Fruit fly (Drosophila melanogaster) whole organism, embryonic: ENCODE data around the gene CG3104.

ENCODE experiments used
- Awh ChIP-seq: fragments of 200-800 bp; sonication (Bioruptor generic); IDR thresholded peaks from 2 replicates; pipeline ENCODE4, ENCODE4 v1.3.6; 2022; ENCODE audit warnings: missing biosample characterization, missing genetic modification characterization
- CG10274 ChIP-seq: fragments of 200-800 bp; sonication (Bioruptor generic); optimal IDR thresholded peaks from 3 replicates; lab custom pipeline; 2017; ENCODE audit warnings: missing biosample characterization, mild to moderate bottlenecking, missing genetic modification characterization
- CG11085 ChIP-seq: fragments of 200-800 bp; sonication (Bioruptor generic); IDR thresholded peaks from 2 replicates; pipeline ENCODE4 v1.3.6; 2022; ENCODE audit warnings: missing biosample characterization, missing genetic modification characterization
- CG13894 ChIP-seq: fragments of 200-800 bp; sonication (Bioruptor generic); optimal IDR thresholded peaks from 3 replicates; lab custom pipeline; 2018; ENCODE audit warnings: missing biosample characterization, mild to moderate bottlenecking, missing genetic modification characterization, moderate library complexity
- CG17912 ChIP-seq: fragments of 200-800 bp; sonication (Bioruptor generic); optimal IDR thresholded peaks from 2 replicates; lab custom pipeline; 2018; ENCODE audit warnings: missing biosample characterization, mild to moderate bottlenecking, missing genetic modification characterization
- CG18599 ChIP-seq: fragments of 200-800 bp; sonication (Bioruptor generic); optimal IDR thresholded peaks from 3 replicates; lab custom pipeline; 2017; ENCODE audit warnings: missing biosample characterization, missing genetic modification characterization, mild to moderate bottlenecking, moderate library complexity, missing genetic modification reagents
- CG2199 ChIP-seq: fragments of 200-800 bp; sonication (Bioruptor generic); IDR thresholded peaks from 3 replicates; pipeline ENCODE4 v1.3.6; 2022; ENCODE audit warnings: missing biosample characterization, missing genetic modification characterization
- CG6254 ChIP-seq: fragments of 200-800 bp; sonication (Bioruptor generic); optimal IDR thresholded peaks from 3 replicates; lab custom pipeline; 2017; ENCODE audit warnings: mild to moderate bottlenecking, missing biosample characterization, missing genetic modification reagents, missing genetic modification characterization
- CG6813 ChIP-seq: fragments of 200-800 bp; sonication (Bioruptor generic); optimal IDR thresholded peaks from 2 replicates; lab custom pipeline; 2017; ENCODE audit warnings: missing biosample characterization, missing genetic modification characterization, mild to moderate bottlenecking, moderate library complexity, missing genetic modification reagents
- CG7372 ChIP-seq: fragments of 200-800 bp; sonication (Bioruptor generic); IDR thresholded peaks from 2 replicates; pipeline ENCODE4 v1.3.6; 2022; ENCODE audit warnings: missing biosample characterization, missing genetic modification characterization
- CG8281 ChIP-seq: fragments of 200-800 bp; sonication (Bioruptor generic); optimal IDR thresholded peaks from 2 replicates; lab custom pipeline; 2018; ENCODE audit warnings: missing biosample characterization, mild to moderate bottlenecking, missing genetic modification characterization, moderate library complexity
- CG8290 ChIP-seq, 3 experiments: fragments of 200-800 bp; sonication (Bioruptor generic); optimal IDR thresholded peaks; 2 replicates each; lab custom pipeline; 2016 to 2019; ENCODE audit warnings: missing biosample characterization in 3 of 3, missing genetic modification characterization in 3 of 3, mild to moderate bottlenecking in 2 of 3, moderate library complexity in 1 of 3
- CG9932 ChIP-seq: fragments of 200-800 bp; sonication (Bioruptor generic); IDR thresholded peaks from 2 replicates; pipeline ENCODE4 v1.3.6; 2022; ENCODE audit warnings: missing biosample characterization, missing genetic modification characterization
- Dbx ChIP-seq: fragments of 200-800 bp; sonication (Bioruptor generic); IDR thresholded peaks from 3 replicates; pipeline ENCODE4 v1.3.6; 2022; ENCODE audit warnings: missing biosample characterization, missing genetic modification characterization
- Deaf1 ChIP-seq: fragments of 200-800 bp; optimal IDR thresholded peaks from 3 replicates; lab custom pipeline; 2019; ENCODE audit warnings: missing biosample characterization, mild to moderate bottlenecking, missing genetic modification characterization, moderate library complexity
- H2.0 ChIP-seq: fragments of 200-800 bp; sonication (Bioruptor generic); IDR thresholded peaks from 2 replicates; pipeline ENCODE4 v1.3.6; 2022; ENCODE audit warnings: missing biosample characterization, missing genetic modification characterization
- Med ChIP-seq: fragments of 200-800 bp; sonication (Bioruptor generic); peaks from one replicate; lab custom pipeline; 2016; ENCODE audit warnings: missing biosample characterization, missing genetic modification characterization, mild to moderate bottlenecking, inconsistent platforms, moderate library complexity
- Myb ChIP-seq: fragments of 200-800 bp; sonication (Bioruptor generic); optimal IDR thresholded peaks from 2 replicates; lab custom pipeline; 2016; ENCODE audit warnings: missing biosample characterization, missing genetic modification characterization
- Rfx ChIP-seq: fragments of 200-800 bp; sonication (Bioruptor generic); IDR thresholded peaks from 2 replicates; pipeline ENCODE4 v1.3.6; 2022; ENCODE audit warnings: missing biosample characterization, missing genetic modification characterization
- Rx ChIP-seq: fragments of 200-800 bp; sonication (Bioruptor generic); IDR thresholded peaks from 2 replicates; pipeline ENCODE4 v1.3.6; 2022; ENCODE audit warnings: missing biosample characterization, missing genetic modification characterization
- Ssrp ChIP-seq: fragments of 200-800 bp; sonication (Bioruptor generic); optimal IDR thresholded peaks from 2 replicates; lab custom pipeline; 2018; ENCODE audit warnings: missing biosample characterization, mild to moderate bottlenecking, missing genetic modification characterization, moderate library complexity
- Vsx1 ChIP-seq: fragments of 200-800 bp; sonication (Bioruptor generic); optimal IDR thresholded peaks from 2 replicates; lab custom pipeline; 2017; ENCODE audit warnings: missing biosample characterization, mild to moderate bottlenecking, missing genetic modification characterization, missing genetic modification reagents
- abd-A ChIP-seq: fragments of 200-800 bp; sonication (Bioruptor generic); optimal IDR thresholded peaks from 3 replicates; lab custom pipeline; 2019; ENCODE audit warnings: missing biosample characterization, mild to moderate bottlenecking, missing genetic modification characterization, moderate library complexity
- ac ChIP-seq: fragments of 200-800 bp; sonication (Bioruptor generic); optimal IDR thresholded peaks from 3 replicates; lab custom pipeline; 2017; ENCODE audit warnings: missing biosample characterization, mild to moderate bottlenecking, missing genetic modification characterization
- bsh ChIP-seq, 2 experiments: fragments of 200-800 bp; sonication (Bioruptor generic); optimal IDR thresholded peaks; 2 replicates each; lab custom pipeline; 2017 to 2018; ENCODE audit warnings: mild to moderate bottlenecking in 2 of 2, missing biosample characterization in 2 of 2, missing genetic modification characterization in 2 of 2, moderate library complexity in 1 of 2
- chinmo ChIP-seq: fragments of 200-800 bp; sonication (Bioruptor generic); IDR thresholded peaks from 4 replicates; pipeline ENCODE4 v1.3.6; 2022; ENCODE audit warnings: missing biosample characterization, missing genetic modification characterization; ENCODE audit not compliant: partially characterized antibody
- crol ChIP-seq: fragments of 200-800 bp; sonication (Bioruptor generic); IDR thresholded peaks from 2 replicates; pipeline ENCODE4 v1.3.6; 2022; ENCODE audit warnings: missing biosample characterization, missing genetic modification characterization
- cwo ChIP-seq: fragments of 200-800 bp; sonication (Bioruptor generic); optimal IDR thresholded peaks from 3 replicates; lab custom pipeline; 2017; ENCODE audit warnings: missing biosample characterization, missing genetic modification characterization, mild to moderate bottlenecking, moderate library complexity, missing genetic modification reagents
- dysf ChIP-seq: fragments of 200-800 bp; sonication (Bioruptor generic); IDR thresholded peaks from 3 replicates; pipeline ENCODE4 v1.3.6; 2022; ENCODE audit warnings: missing biosample characterization, missing genetic modification characterization
- ftz-f1 ChIP-seq: fragments of 200-800 bp; sonication (Bioruptor generic); optimal IDR thresholded peaks from 2 replicates; lab custom pipeline; 2016; ENCODE audit warnings: missing biosample characterization, missing genetic modification characterization
- hb ChIP-seq: fragments of 200-800 bp; sonication (Bioruptor generic); IDR thresholded peaks from 3 replicates; pipeline ENCODE4 v1.3.6; 2022; ENCODE audit warnings: missing biosample characterization, missing genetic modification characterization; ENCODE audit not compliant: partially characterized antibody
- hkb ChIP-seq, 2 experiments: fragments of 200-800 bp in 1 of 2; fragments of >200 bp in 1 of 2; sonication (Bioruptor generic) in 1 of 2; IDR thresholded peaks in 1 of 2; optimal IDR thresholded peaks in 1 of 2; 2 replicates each; pipeline versions ENCODE4 v1.3.6 to Lab custom; 2017 to 2022; ENCODE audit warnings: missing biosample characterization in 1 of 2, missing genetic modification characterization in 1 of 2
- ind ChIP-seq: fragments of 200-800 bp; sonication (Bioruptor generic); optimal IDR thresholded peaks from 3 replicates; lab custom pipeline; 2016; ENCODE audit warnings: missing biosample characterization, missing genetic modification characterization
- jing ChIP-seq: fragments of 200-800 bp; sonication (Bioruptor generic); optimal IDR thresholded peaks from 2 replicates; lab custom pipeline; 2018; ENCODE audit warnings: missing biosample characterization, mild to moderate bottlenecking, missing genetic modification characterization
- lab ChIP-seq: fragments of 200-800 bp; sonication (Bioruptor generic); optimal IDR thresholded peaks from 3 replicates; lab custom pipeline; 2017; ENCODE audit warnings: missing biosample characterization, missing genetic modification characterization, mild to moderate bottlenecking, moderate library complexity, missing genetic modification reagents
- lilli ChIP-seq: fragments of 200-800 bp; sonication (Bioruptor generic); optimal IDR thresholded peaks from 3 replicates; lab custom pipeline; 2016; ENCODE audit warnings: missing biosample characterization, missing genetic modification characterization
- lmd ChIP-seq: fragments of 200-800 bp; sonication (Bioruptor generic); IDR thresholded peaks from 2 replicates; pipeline ENCODE4 v1.3.6; 2022; ENCODE audit warnings: missing biosample characterization, missing genetic modification characterization
- rib ChIP-seq: fragments of 200-800 bp; sonication (Bioruptor generic); IDR thresholded peaks from 2 replicates; pipeline ENCODE4 v1.3.6; 2022; ENCODE audit warnings: missing biosample characterization, missing genetic modification characterization
- ro ChIP-seq: fragments of 200-800 bp; sonication (Bioruptor generic); IDR thresholded peaks from 2 replicates; pipeline ENCODE4 v1.3.6; 2022; ENCODE audit warnings: missing biosample characterization, missing genetic modification characterization
- row ChIP-seq: fragments of 200-800 bp; sonication (Bioruptor generic); IDR thresholded peaks from 3 replicates; pipeline ENCODE4 v1.3.6; 2022; ENCODE audit warnings: missing biosample characterization, missing genetic modification characterization
- sens ChIP-seq: fragments of 200-800 bp; sonication (Bioruptor generic); peaks from one replicate; lab custom pipeline; 2016; ENCODE audit warnings: missing biosample characterization, missing genetic modification characterization
- sim ChIP-seq: fragments of 200-800 bp; sonication (Bioruptor generic); IDR thresholded peaks from 2 replicates; pipeline ENCODE4 v1.3.6; 2022; ENCODE audit warnings: missing biosample characterization, missing genetic modification characterization
- tup ChIP-seq: fragments of 200-800 bp; sonication (Bioruptor generic); optimal IDR thresholded peaks from 2 replicates; lab custom pipeline; 2016; ENCODE audit warnings: missing biosample characterization, mild to moderate bottlenecking, missing genetic modification characterization, moderate library complexity
- zf30C ChIP-seq: fragments of 200-800 bp; sonication (Bioruptor generic); optimal IDR thresholded peaks from 3 replicates; lab custom pipeline; 2018; ENCODE audit warnings: missing biosample characterization, mild to moderate bottlenecking, missing genetic modification characterization

The CG3104 gene

DNA sequence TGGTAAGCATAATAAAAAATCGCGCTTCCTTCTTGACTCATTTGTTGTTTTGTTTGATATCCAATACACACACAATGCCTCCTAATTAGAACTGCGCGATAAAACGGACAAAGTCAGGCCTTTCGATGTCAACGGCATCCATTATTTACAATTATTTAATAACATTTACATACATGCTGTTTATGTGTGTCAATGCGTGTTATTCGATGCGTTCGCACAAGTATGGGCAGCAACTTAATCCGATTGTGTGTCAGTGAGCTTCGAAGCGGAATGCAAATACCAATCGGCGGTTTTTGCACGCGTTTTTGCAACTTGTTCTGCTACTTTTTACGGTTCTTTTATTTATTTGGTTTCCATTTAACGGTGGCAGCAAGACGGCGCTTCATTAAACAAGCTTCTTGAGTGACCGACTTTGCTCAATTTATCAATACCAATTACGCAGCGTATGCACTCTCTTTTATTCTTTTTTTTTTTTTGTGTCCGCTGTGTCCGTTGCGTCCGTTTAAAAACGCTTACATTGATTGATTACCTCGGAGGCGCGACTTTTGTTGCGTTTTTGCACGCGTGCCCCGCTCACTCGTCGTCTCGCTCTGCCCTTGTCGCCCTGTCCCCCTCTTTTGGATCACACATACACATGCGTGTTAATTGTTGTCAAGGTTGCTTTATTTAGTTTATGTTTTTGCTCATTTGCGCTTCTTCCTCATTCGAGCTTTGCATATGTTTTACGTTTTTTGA lies 48.9 kb upstream of the CG3104 start:
- no peak for TF ChIP-seq Dbx (GFP tag; lab: Robert Waterston, UW)
- TF ChIP-seq H2.0 (GFP tag; lab: Robert Waterston, UW) = no peak
- no peak for TF ChIP-seq Rx (GFP tag; lab: Robert Waterston, UW)
- no peak for TF ChIP-seq Awh (GFP tag; lab: Robert Waterston, UW)
- TF ChIP-seq crol (GFP tag; lab: Robert Waterston, UW) = 0 out of 2 replicates have a peak, but pooled peaks have one; percentile 27
- TF ChIP-seq CG6254 (GFP tag; lab: Kevin White, UChicago) = no peak
- TF ChIP-seq chinmo (GFP tag; lab: Robert Waterston, UW) = peak; percentile 71; the same call in 2 of the 4 replicates
- TF ChIP-seq ro (GFP tag; lab: Robert Waterston, UW) = no peak
- TF ChIP-seq ftz-f1 (GFP tag; lab: Kevin White, UChicago) = peak; percentile 32
- TF ChIP-seq dysf (GFP tag; lab: Robert Waterston, UW) = no peak
- TF ChIP-seq bsh (GFP tag; optimal IDR thresholded peaks at IDR 0.05; lab: Kevin White, UChicago) = peak in 1 of 2 experiments; percentile 1
- TF ChIP-seq CG8281 (tag; lab: Kevin White, UChicago) = peak; percentile 16
- TF ChIP-seq CG10274 (GFP tag; lab: Kevin White, UChicago) = no peak
- peak; percentile 11 for TF ChIP-seq CG6813 (GFP tag; lab: Kevin White, UChicago)
- TF ChIP-seq sens (GFP tag; lab: Kevin White, UChicago) = peak; percentile 73
- TF ChIP-seq Vsx1 (GFP tag; lab: Kevin White, UChicago) = no peak
- TF ChIP-seq ac (GFP tag; lab: Kevin White, UChicago) = no peak
- TF ChIP-seq, all 482 proteins: peak for 7

DNA sequence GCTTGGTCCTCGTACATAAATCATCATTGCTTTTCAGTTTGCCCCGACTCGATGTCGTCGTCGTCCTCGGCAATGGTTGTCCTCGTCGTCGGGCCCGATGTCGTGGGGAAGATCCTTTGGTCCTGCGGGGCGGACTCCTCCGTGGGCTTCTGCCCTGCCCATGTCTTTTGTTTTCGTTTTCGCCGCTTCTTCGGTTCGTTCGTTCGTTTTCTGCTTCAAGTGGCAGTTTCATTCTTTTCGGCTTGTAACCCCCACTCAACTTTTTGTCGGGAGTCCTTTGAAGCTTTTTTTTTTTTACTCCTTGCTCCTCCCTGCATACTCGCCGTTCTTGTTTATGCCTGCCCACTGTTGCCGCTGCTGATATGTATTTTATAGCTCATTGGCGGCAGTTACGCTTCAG lies 48.1 kb upstream of the CG3104 start:
- TF ChIP-seq CG17912 (GFP tag; lab: Kevin White, UChicago) (no peak), CG2199 (GFP tag; lab: Robert Waterston, UW) (no peak), ac (GFP tag; lab: Kevin White, UChicago) (no peak), tup (no peak), Deaf1 (tag; lab: Kevin White, UChicago) (peak; percentile 80), row (GFP tag; lab: Robert Waterston, UW) (no peak), abd-A (peak; percentile 28), CG13894 (tag; lab: Kevin White, UChicago) (peak; percentile 57), CG11085 (GFP tag; lab: Robert Waterston, UW) (no peak), jing (GFP tag; lab: Kevin White, UChicago) (no peak), hb (GFP tag; lab: Robert Waterston, UW) (no peak), rib (GFP tag; lab: Robert Waterston, UW) (no peak)

DNA sequence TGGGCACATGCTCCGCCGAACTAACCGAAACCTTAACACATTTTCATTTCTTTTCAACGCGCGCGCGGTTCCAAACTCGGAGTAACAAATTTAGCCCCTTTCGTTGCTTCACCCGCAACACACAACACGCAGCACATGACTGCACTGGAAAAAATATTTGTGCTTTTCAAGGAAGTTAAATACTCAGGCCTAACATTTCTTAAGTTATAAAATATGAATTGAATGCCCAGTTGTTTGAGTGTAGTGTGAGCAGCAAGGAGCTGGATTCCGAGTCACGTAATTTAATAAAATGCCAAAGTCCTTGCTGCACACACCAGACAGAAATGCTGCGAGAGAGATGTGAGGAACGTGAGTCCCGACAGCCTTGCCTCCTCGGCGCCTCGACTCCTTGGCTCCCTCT lies 45.9 kb upstream of the CG3104 start:
- TF ChIP-seq abd-A (peak; percentile 0), lmd (GFP tag; lab: Robert Waterston, UW) (0 out of 2 replicates have a peak, but pooled peaks have one; percentile 23), cwo (peak; percentile 11), ind (GFP tag; lab: Kevin White, UChicago) (no peak), hkb (optimal IDR thresholded peaks at IDR 0.05; lab: Kevin White, UChicago) (no peak), hkb (GFP tag; IDR thresholded peaks at IDR 0.05; lab: Robert Waterston, UW) (0 out of 2 replicates have a peak, but pooled peaks have one; percentile 7), sens (GFP tag; lab: Kevin White, UChicago) (peak; percentile 76), chinmo (GFP tag; lab: Robert Waterston, UW) (0 out of 4 replicates have a peak, but pooled peaks have one; percentile 39), lilli (peak; percentile 53), CG8290 (GFP tag; optimal IDR thresholded peaks at IDR 0.05; lab: Kevin White, UChicago) (no peak), CG8290 (tag; optimal IDR thresholded peaks at IDR 0.05; lab: Kevin White, UChicago) (peak in 1 of 2 experiments; percentile 16), lab (GFP tag; lab: Kevin White, UChicago) (peak; percentile 20), Ssrp (tag; lab: Kevin White, UChicago) (no peak), sim (GFP tag; lab: Robert Waterston, UW) (no peak), CG7372 (0 out of 2 replicates have a peak, but pooled peaks have one; percentile 42), CG18599 (GFP tag; lab: Kevin White, UChicago) (peak; percentile 52), Myb (GFP tag; lab: Kevin White, UChicago) (no peak), CG9932 (no peak), Rfx (GFP tag; lab: Robert Waterston, UW) (0 out of 2 replicates have a peak, but pooled peaks have one; percentile 19), zf30C (GFP tag; lab: Kevin White, UChicago) (peak; percentile 20), Med (GFP tag; lab: Kevin White, UChicago) (peak; percentile 46)
